Fruit fly (Drosophila melanogaster) whole organism, prepupa: ENCODE data around the gene Datp.

Experiments
- CG10669 ChIP-seq: fragments of 200-800 bp; sonication (Bioruptor generic); optimal IDR thresholded peaks from 3 replicates; lab custom pipeline; 2018; ENCODE audit warnings: missing biosample characterization, mild to moderate bottlenecking, missing genetic modification characterization, moderate library complexity
- CG6792 ChIP-seq: fragments of 200-800 bp; sonication (Bioruptor generic); optimal IDR thresholded peaks from 3 replicates; lab custom pipeline; 2016; ENCODE audit warnings: missing biosample characterization, missing genetic modification characterization
- Eip75B ChIP-seq: fragments of 200-800 bp; sonication (Bioruptor generic); optimal IDR thresholded peaks from 3 replicates; lab custom pipeline; 2016; ENCODE audit warnings: missing biosample characterization, missing genetic modification characterization
- Eip93F ChIP-seq: fragments of 200-800 bp; sonication (Bioruptor generic); optimal IDR thresholded peaks from 2 replicates; lab custom pipeline; 2016; ENCODE audit warnings: missing biosample characterization, mild to moderate bottlenecking, missing genetic modification characterization
- achi ChIP-seq: fragments of 200-800 bp; sonication (Bioruptor generic); optimal IDR thresholded peaks from 3 replicates; lab custom pipeline; 2016; ENCODE audit warnings: missing biosample characterization, missing genetic modification characterization

DNA sequence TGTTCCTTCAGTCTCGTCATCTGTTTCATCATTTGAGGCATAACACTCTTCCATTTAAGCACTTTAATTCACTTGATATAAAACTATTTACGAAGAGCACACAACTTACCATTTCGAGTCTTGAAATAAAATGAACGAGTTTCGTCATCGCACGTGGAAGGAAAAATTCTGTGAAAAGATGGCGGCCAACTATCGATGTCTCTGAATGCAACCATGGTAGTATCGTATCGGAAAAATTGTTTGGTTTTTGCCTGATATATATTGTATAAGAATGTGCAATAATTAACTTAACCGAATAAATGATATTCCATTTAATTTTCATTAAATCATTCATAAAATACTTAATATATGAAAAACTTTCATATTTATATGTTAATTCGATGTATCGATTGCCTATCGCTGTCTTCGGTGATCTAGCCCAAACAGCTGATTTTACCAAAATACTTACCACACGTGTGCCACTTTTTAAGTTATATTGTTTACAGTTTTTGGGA is 43.7 kb downstream of the Datp start, which contains the start of gene Bka:
- TF ChIP-seq Eip93F (peak; percentile 23), achi (no peak), CG10669 (GFP tag; lab: Kevin White, UChicago) (peak; percentile 17), CG6792 (GFP tag; lab: Kevin White, UChicago) (no peak), Eip75B (GFP tag; lab: Kevin White, UChicago) (peak; percentile 38)
